Worm (Caenorhabditis elegans): ENCODE data around the gene xbp-1.

The xbp-1 gene

ce11 chrIII:4244285-4244684, 50.7 kb downstream of the xbp-1 start, which contains the start of gene zhit-2:
Gene zhit-2 (minus strand): TSS chrIII:4244385.
- TF ChIP-seq klf-2 (GFP tag; conservative IDR thresholded peaks at IDR 0.05) (no peak), ref-1 (GFP tag; conservative IDR thresholded peaks at IDR 0.05) (no peak), ztf-23 (GFP tag; IDR thresholded peaks at IDR 0.05) (no peak), T22C8.4 (GFP tag; IDR thresholded peaks at IDR 0.05) (no peak), tab-1 (GFP tag; IDR thresholded peaks at IDR 0.05) (no peak), flt-1 (GFP tag; IDR thresholded peaks at IDR 0.05) (no peak), ztf-29 (GFP tag; IDR thresholded peaks at IDR 0.05) (no peak), cog-1 (tag; optimal IDR thresholded peaks at IDR 0.05) (no peak)

All from whole organism, midembryonic.